Worm (Caenorhabditis elegans) whole organism, young adult: ENCODE results near the gene Y50E8A.5.

Experiments
- B0019.2 ChIP-seq: fragments of 200-800 bp; sonication (Bioruptor generic); conservative IDR thresholded peaks from 2 replicates; pipeline ENCODE4 v1.3.6; 2022; ENCODE audit warnings: missing genetic modification reagents, missing genetic modification characterization, missing compliant biosample characterization
- B0336.3 ChIP-seq: fragments of 200-800 bp; sonication (Bioruptor generic); IDR thresholded peaks from 2 replicates; pipeline ENCODE4 v1.3.6; 2022; ENCODE audit warnings: missing genetic modification characterization, missing compliant biosample characterization
- F23B12.7 ChIP-seq: sonication (generic microtip); optimal IDR thresholded peaks from 2 replicates; lab custom pipeline; 2017; ENCODE audit warnings: missing genetic modification characterization, mild to moderate bottlenecking, missing compliant biosample characterization, antibody characterized with exemption, moderate library complexity; ENCODE audit not compliant: insufficient read depth
- F52B5.7 ChIP-seq: sonication (generic microtip); optimal IDR thresholded peaks from 2 replicates; lab custom pipeline; 2016; ENCODE audit warnings: mild to moderate bottlenecking, missing genetic modification characterization, missing compliant biosample characterization
- F57C9.4 ChIP-seq: sonication (generic microtip); optimal IDR thresholded peaks from 2 replicates; lab custom pipeline; 2017; ENCODE audit warnings: mild to moderate bottlenecking, missing genetic modification characterization, missing compliant biosample characterization
- K11D2.4 ChIP-seq: fragments of 200-800 bp; sonication (Bioruptor generic); IDR thresholded peaks from 2 replicates; pipeline ENCODE4 v1.3.6; 2022; ENCODE audit warnings: missing genetic modification reagents, missing genetic modification characterization, missing compliant biosample characterization
- K12H6.12 ChIP-seq: fragments of 200-800 bp; sonication (Bioruptor generic); optimal IDR thresholded peaks from 2 replicates; lab custom pipeline; 2018; ENCODE audit warnings: mild to moderate bottlenecking, missing genetic modification characterization, missing compliant biosample characterization
- T07F8.4 ChIP-seq: sonication (generic microtip); optimal IDR thresholded peaks from 2 replicates; lab custom pipeline; 2016; ENCODE audit warnings: mild to moderate bottlenecking, missing genetic modification characterization, moderate library complexity, missing compliant biosample characterization
- Y53F4B.3 ChIP-seq: fragments of 200-800 bp; sonication (Bioruptor generic); IDR thresholded peaks from 2 replicates; pipeline ENCODE4 v1.3.6; 2022; ENCODE audit warnings: missing genetic modification reagents, missing genetic modification characterization, missing compliant biosample characterization
- Y53G8AR.9 ChIP-seq: fragments of 200-800 bp; sonication (Bioruptor generic); conservative IDR thresholded peaks from 2 replicates; pipeline ENCODE4 v1.3.6; 2022; ENCODE audit warnings: missing genetic modification reagents, missing genetic modification characterization, missing compliant biosample characterization
- Y56A3A.18 ChIP-seq: fragments of 200-800 bp; sonication (Bioruptor generic); IDR thresholded peaks from 2 replicates; pipeline ENCODE4 v1.3.6; 2022; ENCODE audit warnings: missing genetic modification reagents, missing genetic modification characterization, missing compliant biosample characterization
- aptf-2 ChIP-seq: fragments of 200-800 bp; sonication (Bioruptor generic); conservative IDR thresholded peaks from 2 replicates; pipeline ENCODE4 v1.3.6; 2022; ENCODE audit warnings: missing genetic modification reagents, missing genetic modification characterization, missing compliant biosample characterization
- aptf-3 ChIP-seq: fragments of 200-800 bp; sonication (Bioruptor generic); IDR thresholded peaks from 2 replicates; pipeline ENCODE4 v1.3.6; 2022; ENCODE audit warnings: missing genetic modification characterization, missing compliant biosample characterization
- bed-2 ChIP-seq: fragments of 200-800 bp; sonication (Bioruptor generic); IDR thresholded peaks from 2 replicates; pipeline ENCODE4 v1.3.6; 2022; ENCODE audit warnings: missing genetic modification reagents, missing genetic modification characterization, missing compliant biosample characterization
- ceh-40 ChIP-seq: fragments of 200-800 bp; sonication (Bioruptor generic); IDR thresholded peaks from 2 replicates; pipeline ENCODE4 v1.3.6; 2022; ENCODE audit warnings: missing genetic modification characterization, missing compliant biosample characterization
- dpff-1 ChIP-seq: sonication (generic microtip); optimal IDR thresholded peaks from 2 replicates; lab custom pipeline; 2017; ENCODE audit warnings: mild to moderate bottlenecking, missing genetic modification characterization, missing compliant biosample characterization
- ekl-4 ChIP-seq: fragments of 200-800 bp; sonication (Bioruptor generic); IDR thresholded peaks from 2 replicates; pipeline ENCODE4 v1.3.6; 2022; ENCODE audit warnings: missing genetic modification reagents, missing genetic modification characterization, missing compliant biosample characterization
- lin-26 ChIP-seq: fragments of 200-800 bp; sonication (Bioruptor generic); IDR thresholded peaks from 2 replicates; pipeline ENCODE4 v1.3.6; 2022; ENCODE audit warnings: missing genetic modification reagents, missing genetic modification characterization, missing compliant biosample characterization
- lin-54 ChIP-seq: fragments of 200-800 bp; sonication (Bioruptor generic); optimal IDR thresholded peaks from 2 replicates; lab custom pipeline; 2018; ENCODE audit warnings: mild to moderate bottlenecking, missing genetic modification characterization, missing compliant biosample characterization
- madf-3 ChIP-seq: fragments of 200-800 bp; sonication (Bioruptor generic); IDR thresholded peaks from 2 replicates; pipeline ENCODE4 v1.3.6; 2022; ENCODE audit warnings: missing genetic modification reagents, missing genetic modification characterization, missing compliant biosample characterization
- madf-8 ChIP-seq: fragments of 200-800 bp; sonication (Bioruptor generic); conservative IDR thresholded peaks from 2 replicates; pipeline ENCODE4 v1.3.6; 2022; ENCODE audit warnings: missing genetic modification reagents, missing genetic modification characterization, missing compliant biosample characterization
- nfyb-1 ChIP-seq: fragments of 200-800 bp; sonication (Bioruptor generic); IDR thresholded peaks from 2 replicates; pipeline ENCODE4 v1.3.6; 2022; ENCODE audit warnings: missing genetic modification reagents, missing genetic modification characterization, missing compliant biosample characterization
- nhr-179 ChIP-seq: sonication (generic microtip); optimal IDR thresholded peaks from 2 replicates; lab custom pipeline; 2016; ENCODE audit warnings: mild to moderate bottlenecking, missing genetic modification characterization, missing compliant biosample characterization
- nhr-27 ChIP-seq: fragments of 200-800 bp; sonication (Bioruptor generic); optimal IDR thresholded peaks from 2 replicates; lab custom pipeline; 2018; ENCODE audit warnings: mild to moderate bottlenecking, missing genetic modification characterization, moderate library complexity, missing compliant biosample characterization
- rcor-1 ChIP-seq: fragments of 200-800 bp; sonication (Bioruptor generic); IDR thresholded peaks from 2 replicates; pipeline ENCODE4 v1.3.6; 2022; ENCODE audit warnings: missing genetic modification reagents, missing genetic modification characterization, missing compliant biosample characterization
- snpc-1.1 ChIP-seq: sonication (generic microtip); optimal IDR thresholded peaks from 2 replicates; lab custom pipeline; 2017; ENCODE audit warnings: missing genetic modification characterization, mild to moderate bottlenecking, missing compliant biosample characterization, antibody characterized with exemption, moderate library complexity, missing genotype, missing genetic modification reagents; ENCODE audit not compliant: insufficient read depth
- snpc-3.4 ChIP-seq: sonication (generic microtip); optimal IDR thresholded peaks from 2 replicates; lab custom pipeline; 2017; ENCODE audit warnings: missing genetic modification characterization, mild to moderate bottlenecking, missing compliant biosample characterization, antibody characterized with exemption, moderate library complexity, missing genotype, missing genetic modification reagents
- somi-1 ChIP-seq: fragments of 200-800 bp; sonication (Bioruptor generic); optimal IDR thresholded peaks from 2 replicates; lab custom pipeline; 2018; ENCODE audit warnings: mild to moderate bottlenecking, missing genetic modification characterization, missing compliant biosample characterization
- sptf-2 ChIP-seq: fragments of 200-800 bp; sonication (Bioruptor generic); optimal IDR thresholded peaks from 2 replicates; lab custom pipeline; 2018; ENCODE audit warnings: mild to moderate bottlenecking, missing genetic modification characterization, missing compliant biosample characterization
- tlf-1 ChIP-seq: fragments of 200-800 bp; sonication (Bioruptor generic); optimal IDR thresholded peaks from 2 replicates; lab custom pipeline; 2018; ENCODE audit warnings: mild to moderate bottlenecking, missing genetic modification characterization, missing compliant biosample characterization
- zfh-2 ChIP-seq: fragments of 200-800 bp; sonication (Bioruptor generic); conservative IDR thresholded peaks from 2 replicates; pipeline ENCODE4 v1.3.6; 2022; ENCODE audit warnings: missing genetic modification reagents, missing genetic modification characterization, missing compliant biosample characterization
- ztf-22 ChIP-seq: fragments of 200-800 bp; sonication (Bioruptor generic); optimal IDR thresholded peaks from 2 replicates; lab custom pipeline; 2018; ENCODE audit warnings: mild to moderate bottlenecking, missing genetic modification characterization, moderate library complexity, missing compliant biosample characterization

The Y50E8A.5 gene

DNA sequence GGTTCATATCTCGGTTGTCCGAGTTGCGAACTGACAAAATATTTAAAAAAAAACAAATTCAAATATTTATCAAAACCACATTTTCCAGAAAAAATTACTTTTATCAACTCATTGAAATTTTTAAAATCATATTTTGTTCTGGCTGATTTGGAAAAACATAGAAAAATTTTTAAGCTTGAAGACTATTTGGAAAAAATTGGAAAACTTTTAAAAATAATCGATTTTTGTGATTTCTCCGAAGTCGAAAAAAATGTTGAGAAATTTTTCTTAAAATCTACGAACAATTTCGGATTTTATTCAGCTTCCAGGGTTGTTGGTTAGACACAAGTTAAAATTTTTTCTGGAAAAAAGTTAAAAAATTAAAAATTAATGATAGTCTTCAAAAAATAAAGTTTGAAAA is at the start of gene Y50E8A.5:
Y50E8A.5 (minus strand) TSS at position 101 of the 400 bp plus-strand sequence.
- TF ChIP-seq K11D2.4, result no peak
- TF ChIP-seq ekl-4, result no peak
- no peak for TF ChIP-seq dpff-1 (tag; lab: Kevin White, UChicago)
- no peak for TF ChIP-seq aptf-3
- TF ChIP-seq nhr-179, result no peak
- TF ChIP-seq zfh-2, result no peak
- no peak for TF ChIP-seq nhr-27 (tag; lab: Kevin White, UChicago)
- no peak for TF ChIP-seq ztf-22 (GFP tag; lab: Kevin White, UChicago)
- TF ChIP-seq snpc-1.1 (tag; lab: Kevin White, UChicago), result no peak
- TF ChIP-seq K12H6.12 (tag; lab: Kevin White, UChicago), result no peak
- TF ChIP-seq sptf-2 (GFP tag; lab: Kevin White, UChicago), result no peak
- no peak for TF ChIP-seq B0019.2 (GFP tag; lab: Robert Waterston, UW)
- TF ChIP-seq Y56A3A.18 (GFP tag; lab: Robert Waterston, UW), result no peak
- TF ChIP-seq B0336.3 (GFP tag; lab: Robert Waterston, UW), result no peak
- no peak for TF ChIP-seq somi-1 (GFP tag; lab: Kevin White, UChicago)
- no peak for TF ChIP-seq bed-2 (GFP tag; lab: Robert Waterston, UW)
- no peak for TF ChIP-seq rcor-1 (GFP tag; lab: Robert Waterston, UW)
- TF ChIP-seq, all 124 proteins: peak for 0

DNA sequence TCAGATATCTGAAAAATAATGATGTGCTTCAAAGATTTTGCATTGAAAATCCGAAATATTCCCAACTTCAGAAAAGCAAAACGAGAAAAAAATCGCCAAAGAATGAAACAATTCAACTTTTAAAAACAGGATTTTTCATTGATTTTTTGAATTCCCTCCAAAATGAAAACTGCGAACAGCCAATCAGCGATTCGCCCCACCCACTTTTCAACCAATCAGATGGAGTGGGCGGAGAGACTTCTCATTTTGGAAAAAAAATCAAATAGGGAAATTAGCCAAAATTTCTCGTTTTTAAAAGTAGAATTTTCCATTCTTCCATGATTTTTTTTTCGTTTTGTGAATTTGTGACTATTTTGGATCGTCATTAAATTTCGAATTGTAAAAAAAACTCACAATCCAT is 48.0 kb upstream of the Y50E8A.5 start:
- TF ChIP-seq F57C9.4 (tag; lab: Kevin White, UChicago) (no peak), nfyb-1 (GFP tag; lab: Robert Waterston, UW) (peak; percentile 67; the same call in 1 of the 2 replicates), sptf-2 (GFP tag; lab: Kevin White, UChicago) (no peak), T07F8.4 (tag; lab: Kevin White, UChicago) (no peak), madf-3 (GFP tag; lab: Robert Waterston, UW) (no peak)

DNA sequence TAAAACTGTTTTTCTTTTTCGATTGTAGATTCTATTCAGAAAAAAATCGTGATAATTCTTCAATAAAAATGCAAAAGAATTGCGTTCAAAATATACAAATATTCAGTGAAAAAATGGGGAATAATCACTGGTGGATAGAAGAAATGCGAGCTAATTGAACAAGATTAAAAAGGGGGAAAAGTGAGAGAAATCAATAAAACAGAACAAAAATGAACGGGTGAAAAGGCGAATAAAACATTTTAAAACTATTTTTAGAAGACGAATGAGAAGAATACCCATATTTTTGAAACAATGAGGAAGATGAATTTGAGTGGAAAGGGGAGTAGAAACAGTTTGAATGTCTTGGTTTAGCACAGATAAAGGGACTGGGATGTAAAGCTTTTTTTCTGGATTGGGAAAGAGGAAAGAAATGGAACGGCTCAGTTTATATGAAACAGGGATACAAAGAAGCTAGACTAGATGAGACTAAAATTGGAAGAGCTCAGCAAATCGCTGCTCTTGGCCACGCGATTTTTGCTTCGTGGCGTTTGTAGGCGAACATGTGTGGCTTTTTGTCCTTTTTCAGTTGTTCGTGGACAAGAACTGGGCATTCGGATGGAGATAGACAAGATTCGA is 47.5 kb upstream of the Y50E8A.5 start, which contains the start of gene Y50E8A.12:
Y50E8A.12 (minus strand) TSS at position 51 of the 615 bp plus-strand sequence.
- TF ChIP-seq aptf-2 (GFP tag; lab: Robert Waterston, UW) (no peak), zfh-2 (no peak), madf-8 (no peak), nhr-27 (tag; lab: Kevin White, UChicago) (no peak), snpc-1.1 (tag; lab: Kevin White, UChicago) (no peak), K11D2.4 (no peak), F23B12.7 (tag; lab: Kevin White, UChicago) (no peak), ekl-4 (no peak), lin-54 (GFP tag; lab: Kevin White, UChicago) (no peak), Y53G8AR.9 (GFP tag; lab: Robert Waterston, UW) (no peak), tlf-1 (GFP tag; lab: Kevin White, UChicago) (no peak), Y53F4B.3 (GFP tag; lab: Robert Waterston, UW) (no peak), F57C9.4 (tag; lab: Kevin White, UChicago) (no peak), snpc-3.4 (tag; lab: Kevin White, UChicago) (no peak), F52B5.7 (tag; lab: Kevin White, UChicago) (no peak)

DNA sequence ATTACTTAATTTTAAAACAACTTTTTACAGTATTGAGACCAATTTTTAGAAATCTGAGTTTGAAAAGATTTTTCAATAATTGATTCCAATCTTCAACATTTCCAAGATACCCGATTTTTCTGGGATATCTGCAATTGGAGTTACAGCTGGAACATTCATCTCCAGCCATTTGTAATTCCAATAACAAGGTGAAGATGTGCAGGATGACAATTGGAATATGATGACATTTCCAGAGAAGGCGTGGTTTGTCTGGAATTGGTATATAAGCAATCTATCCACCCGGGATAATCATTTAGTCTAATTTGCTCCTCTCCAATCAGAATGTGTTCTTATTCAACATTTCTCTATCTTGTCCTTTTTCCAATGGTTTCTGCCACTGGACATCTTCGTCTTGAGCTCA is 44.4 kb upstream of the Y50E8A.5 start, which contains the start of gene Y50E8A.11:
Y50E8A.11 (plus strand) TSS at position 301 of the 400 bp plus-strand sequence.
- TF ChIP-seq ceh-40 (GFP tag; lab: Robert Waterston, UW) (no peak), B0336.3 (GFP tag; lab: Robert Waterston, UW) (no peak), lin-26 (no peak)
